Fruit fly (Drosophila melanogaster): ENCODE data around the gene CG7953.

The CG7953 gene

DNA sequence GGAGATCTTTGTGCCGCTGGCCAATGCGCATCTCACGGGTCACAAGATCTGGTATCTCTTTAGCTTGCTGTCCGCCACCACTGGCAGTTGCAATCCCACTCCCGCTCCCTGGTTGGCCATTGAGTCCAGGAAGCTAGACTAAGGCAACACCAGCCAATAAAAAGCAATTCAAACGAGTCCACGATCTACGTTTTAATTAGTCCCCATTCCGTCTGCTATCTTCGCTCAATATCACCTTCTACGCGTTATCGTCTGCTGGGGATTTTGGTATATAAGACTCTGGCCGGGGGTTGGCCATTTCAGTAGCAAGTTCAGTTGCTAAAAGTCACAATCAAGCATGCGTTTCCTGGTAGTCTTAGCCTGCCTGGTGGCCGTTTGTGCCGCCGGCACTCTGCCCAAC lies at the start of gene CG7953:
Gene CG7953 (plus strand): TSS at position 301 of the 400 bp plus-strand sequence.
- TF ChIP-seq ttk (optimal IDR thresholded peaks at IDR 0.05), result no peak
- TF ChIP-seq Sin3A (optimal IDR thresholded peaks at IDR 0.05), result no peak
- TF ChIP-seq insv (optimal IDR thresholded peaks at IDR 0.05), result no peak
- TF ChIP-seq psq (optimal IDR thresholded peaks at IDR 0.05), result no peak
- no peak for TF ChIP-seq h (optimal IDR thresholded peaks at IDR 0.05)
- no peak for TF ChIP-seq Myc (optimal IDR thresholded peaks at IDR 0.05)

DNA sequence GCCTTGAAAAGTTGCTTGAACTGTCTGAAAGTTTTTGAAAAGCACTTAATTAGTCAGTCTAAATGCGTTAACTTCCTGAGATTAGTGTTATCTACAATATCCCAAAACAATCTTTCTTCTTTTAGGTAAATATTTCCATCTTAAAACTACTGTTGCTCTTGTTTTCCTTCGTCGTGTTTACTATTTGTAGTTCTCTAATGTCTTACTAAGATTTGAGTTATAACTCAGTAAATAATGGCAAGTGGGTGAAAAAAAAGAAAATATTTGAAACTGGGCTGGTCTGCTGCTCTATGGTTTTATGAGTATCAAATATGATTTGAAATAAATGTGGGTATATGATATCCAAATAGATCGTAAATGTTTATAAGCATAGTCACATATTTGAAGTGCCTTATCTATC lies 46.6 kb upstream of the CG7953 start:
- TF ChIP-seq h (optimal IDR thresholded peaks at IDR 0.05) (no peak), ttk (optimal IDR thresholded peaks at IDR 0.05) (no peak), Sin3A (optimal IDR thresholded peaks at IDR 0.05) (no peak), psq (optimal IDR thresholded peaks at IDR 0.05) (no peak), insv (optimal IDR thresholded peaks at IDR 0.05) (no peak), Myc (optimal IDR thresholded peaks at IDR 0.05) (no peak)

DNA sequence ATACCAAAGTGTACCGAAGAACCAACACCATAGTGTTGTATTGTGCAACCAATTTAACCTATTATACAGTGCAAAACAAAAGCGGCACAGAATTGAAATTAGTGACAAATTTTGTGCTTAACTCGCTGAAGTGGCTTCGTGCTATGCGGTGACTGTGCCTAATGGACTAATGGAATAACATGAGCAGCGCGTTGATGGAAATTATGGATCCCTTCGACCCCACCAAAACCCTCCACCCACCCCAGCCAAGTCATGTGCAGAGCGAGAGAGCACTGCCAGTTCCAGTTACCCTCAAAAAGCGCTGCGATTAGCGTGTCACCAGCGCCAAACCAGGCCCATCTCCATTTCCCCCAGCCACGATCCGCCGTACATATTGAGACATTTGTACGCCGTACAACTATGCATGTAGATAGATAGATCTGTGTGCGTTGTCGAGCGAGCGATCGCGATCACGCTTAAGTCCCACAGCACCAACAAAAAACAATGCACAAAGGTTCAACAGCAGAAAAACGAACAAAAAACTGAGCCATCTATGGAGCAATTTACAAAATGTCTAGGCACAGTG lies 45.6 kb upstream of the CG7953 start:
- TF ChIP-seq insv (optimal IDR thresholded peaks at IDR 0.05), result no peak
- no peak for TF ChIP-seq Myc (optimal IDR thresholded peaks at IDR 0.05)
- TF ChIP-seq h (optimal IDR thresholded peaks at IDR 0.05), result no peak
- TF ChIP-seq Sin3A (optimal IDR thresholded peaks at IDR 0.05), result no peak
- no peak for TF ChIP-seq psq (optimal IDR thresholded peaks at IDR 0.05)
- no peak for TF ChIP-seq ttk (optimal IDR thresholded peaks at IDR 0.05)

DNA sequence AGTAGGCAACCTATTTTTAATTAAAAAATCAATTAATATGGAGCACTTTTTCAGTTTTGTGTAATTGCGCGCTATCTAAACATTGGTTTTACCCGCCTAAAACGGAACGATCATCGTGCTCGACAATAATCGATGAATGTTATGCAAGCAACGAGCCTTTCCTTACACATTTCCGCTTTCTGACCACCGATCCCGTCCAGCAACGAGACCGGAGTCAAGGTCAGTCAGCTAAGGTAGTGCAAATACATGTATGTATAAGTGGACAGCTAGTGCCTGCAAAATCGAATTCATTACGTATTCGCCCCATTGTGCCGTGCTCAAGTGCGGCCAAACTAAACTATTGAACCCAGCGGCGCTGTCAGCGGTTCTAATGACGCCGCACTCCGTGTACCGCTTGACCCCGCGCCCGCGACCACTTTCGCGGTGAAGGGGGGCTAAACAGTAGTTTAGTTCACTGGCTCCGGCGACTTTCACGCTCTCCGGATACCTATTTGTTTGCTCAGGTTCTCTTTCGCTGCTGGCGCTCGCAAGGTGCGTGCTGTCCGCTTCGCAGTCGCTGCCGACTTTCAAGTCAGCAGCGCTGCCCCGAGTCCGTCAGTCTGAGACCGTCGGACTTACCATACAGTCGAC lies 44.6 kb upstream of the CG7953 start, which contains the start of gene CAH1:
Gene CAH1 (plus strand): TSS at position 595 of the 630 bp plus-strand sequence.
- TF ChIP-seq h (optimal IDR thresholded peaks at IDR 0.05), result no peak
- TF ChIP-seq Myc (optimal IDR thresholded peaks at IDR 0.05), result no peak
- no peak for TF ChIP-seq ttk (optimal IDR thresholded peaks at IDR 0.05)
- no peak for TF ChIP-seq psq (optimal IDR thresholded peaks at IDR 0.05)
- no peak for TF ChIP-seq Sin3A (optimal IDR thresholded peaks at IDR 0.05)
- no peak for TF ChIP-seq insv (optimal IDR thresholded peaks at IDR 0.05)

DNA sequence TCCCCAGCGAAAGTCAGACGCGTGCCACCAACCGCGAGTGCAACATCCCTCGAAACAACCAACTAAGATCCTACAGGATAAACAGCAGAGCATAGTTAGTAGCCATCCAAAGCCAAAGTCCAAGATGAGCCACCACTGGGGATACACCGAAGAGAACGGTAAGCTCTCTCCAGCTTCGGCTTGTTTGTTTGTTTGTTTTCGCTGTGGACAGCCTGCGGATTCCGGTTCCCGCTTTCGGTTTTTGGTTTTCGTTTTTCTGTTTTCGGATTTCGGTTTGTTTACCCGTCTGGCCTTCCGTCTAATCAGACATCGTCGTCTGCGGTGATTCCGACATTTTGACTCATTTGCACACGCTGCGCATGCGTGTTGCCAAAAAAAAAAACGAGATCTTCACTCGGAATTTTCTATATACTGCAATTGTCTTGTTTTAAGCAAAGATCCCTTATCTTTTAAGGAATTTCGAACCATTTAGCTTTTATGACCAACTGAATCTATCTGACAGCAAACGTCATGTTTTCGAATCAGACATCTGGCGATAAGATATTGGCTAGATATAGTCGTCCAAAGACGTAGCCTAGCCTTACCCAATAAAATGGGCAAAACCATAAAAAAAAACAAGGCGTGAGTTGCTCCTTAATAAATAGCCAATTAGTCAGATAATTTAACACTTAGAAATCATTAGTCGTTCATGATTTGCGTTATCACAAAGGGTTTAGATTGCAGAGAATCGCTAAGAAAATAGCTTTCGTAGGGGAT lies 43.7 kb upstream of the CG7953 start:
- TF ChIP-seq ttk (optimal IDR thresholded peaks at IDR 0.05), result no peak

DNA sequence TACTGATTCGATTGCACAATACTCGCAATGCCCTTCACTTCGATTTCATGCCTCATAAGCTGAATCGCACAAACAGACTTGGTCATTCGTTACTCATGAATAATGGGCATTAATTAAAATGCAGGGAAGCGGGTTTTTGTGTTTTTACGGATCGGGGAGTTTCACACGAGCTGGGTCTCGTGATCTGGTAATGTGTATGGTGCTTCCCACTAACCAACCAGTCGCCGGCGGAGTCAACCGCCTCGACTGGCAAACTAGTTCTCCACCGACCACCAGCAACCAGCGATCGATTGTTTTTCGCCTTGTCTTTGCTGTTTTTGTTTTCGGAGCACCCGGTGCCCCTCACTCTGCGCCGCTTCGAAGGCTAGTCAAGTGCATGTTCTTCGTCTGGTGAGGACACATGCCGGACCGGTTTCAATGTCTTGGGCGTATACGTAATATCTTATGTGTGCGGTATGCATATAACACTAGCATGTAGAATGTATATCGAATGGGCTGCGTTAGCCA lies 43.1 kb upstream of the CG7953 start:
- no peak for TF ChIP-seq insv (optimal IDR thresholded peaks at IDR 0.05)
- TF ChIP-seq psq (optimal IDR thresholded peaks at IDR 0.05), result no peak
- TF ChIP-seq h (optimal IDR thresholded peaks at IDR 0.05), result no peak

DNA sequence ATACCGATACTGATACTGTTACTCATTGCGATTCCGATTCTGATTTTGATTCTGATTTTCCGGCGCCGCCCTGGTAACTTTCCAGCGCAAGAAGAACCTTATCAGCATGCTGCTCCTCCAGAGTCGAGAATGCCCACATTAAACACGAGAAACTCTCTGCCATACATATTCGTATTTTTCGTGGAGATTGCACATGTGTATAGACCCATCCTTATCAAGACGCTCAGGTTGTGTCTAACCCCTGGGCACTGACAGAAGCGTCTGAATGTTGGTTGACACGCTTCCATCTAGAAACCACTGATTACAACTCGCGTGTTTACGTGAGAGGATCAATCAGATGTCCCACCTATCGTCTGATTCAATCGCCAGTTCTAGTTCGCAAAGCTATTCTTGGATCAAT lies 42.6 kb upstream of the CG7953 start:
- TF ChIP-seq insv (optimal IDR thresholded peaks at IDR 0.05) (no peak), Sin3A (optimal IDR thresholded peaks at IDR 0.05) (no peak), h (optimal IDR thresholded peaks at IDR 0.05) (no peak), Myc (optimal IDR thresholded peaks at IDR 0.05) (no peak), psq (optimal IDR thresholded peaks at IDR 0.05) (no peak), ttk (optimal IDR thresholded peaks at IDR 0.05) (no peak)

DNA sequence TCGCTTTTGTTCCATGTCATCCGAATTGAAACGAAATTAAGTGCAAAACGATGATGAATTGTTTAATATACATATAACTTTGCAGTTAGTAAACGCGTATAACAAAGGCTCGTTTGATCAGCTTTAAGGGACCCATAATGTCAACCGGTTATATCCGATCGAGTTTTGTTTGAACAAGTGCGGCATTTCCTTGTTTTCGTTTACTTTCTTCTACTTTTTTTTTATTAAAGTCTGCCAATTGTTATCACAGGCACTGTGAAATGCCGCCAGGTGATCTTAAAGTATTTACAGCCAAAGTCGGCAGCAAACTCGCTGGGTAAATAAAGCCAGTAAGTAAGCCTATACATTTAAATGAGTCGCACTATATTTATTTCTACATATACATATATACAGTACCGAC lies 40.6 kb upstream of the CG7953 start:
- TF ChIP-seq Myc (optimal IDR thresholded peaks at IDR 0.05) (no peak), psq (optimal IDR thresholded peaks at IDR 0.05) (no peak), h (optimal IDR thresholded peaks at IDR 0.05) (no peak), ttk (optimal IDR thresholded peaks at IDR 0.05) (no peak), insv (optimal IDR thresholded peaks at IDR 0.05) (no peak), Sin3A (optimal IDR thresholded peaks at IDR 0.05) (no peak)

DNA sequence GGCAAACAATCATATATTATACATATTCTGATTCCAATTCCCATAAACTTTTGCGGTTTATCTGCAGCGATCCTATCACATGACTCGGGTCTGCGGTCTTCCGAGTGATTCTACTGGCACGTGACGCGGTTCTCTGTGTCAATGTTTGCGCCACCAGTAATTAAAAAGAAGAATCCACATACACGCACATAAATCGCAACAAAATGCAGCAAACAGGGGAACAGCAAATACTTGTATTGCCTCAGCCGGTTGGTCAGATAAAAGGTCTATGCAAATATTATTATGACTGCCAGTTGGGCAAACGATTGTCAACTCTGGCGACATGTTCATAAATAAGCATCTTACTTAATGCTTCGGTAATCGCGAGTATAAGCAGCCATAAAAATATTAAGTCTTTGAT lies 39.8 kb upstream of the CG7953 start:
- TF ChIP-seq ttk (optimal IDR thresholded peaks at IDR 0.05) (no peak), h (optimal IDR thresholded peaks at IDR 0.05) (no peak)

DNA sequence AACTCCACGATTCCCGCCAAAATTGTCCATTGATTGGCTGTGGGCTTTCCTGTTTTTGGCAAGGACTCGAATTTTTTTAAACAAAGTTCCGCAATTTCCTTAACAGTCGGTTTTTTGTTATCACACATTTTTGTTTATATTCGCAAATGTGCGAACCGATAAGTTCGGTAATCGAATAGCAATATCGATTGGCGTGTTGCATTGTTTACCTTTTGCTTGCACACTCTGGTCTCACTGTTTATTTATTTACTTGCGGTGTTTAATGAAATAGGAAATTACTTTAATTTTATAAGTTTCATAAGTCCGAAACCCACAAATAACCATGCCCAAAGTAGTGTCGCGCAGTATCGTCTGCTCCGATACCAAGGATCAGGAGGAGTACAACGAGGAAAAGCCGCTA lies 36.4 kb upstream of the CG7953 start, which contains the start of the genes Adat1 and CG16865:
Gene Adat1 (minus strand): TSS at position 152 of the 400 bp plus-strand sequence.
Gene CG16865 (plus strand): TSS at position 200 of the 400 bp plus-strand sequence.
- no peak for TF ChIP-seq Myc (optimal IDR thresholded peaks at IDR 0.05)
- TF ChIP-seq ttk (optimal IDR thresholded peaks at IDR 0.05), result no peak
- TF ChIP-seq h (optimal IDR thresholded peaks at IDR 0.05), result no peak
- TF ChIP-seq Sin3A (optimal IDR thresholded peaks at IDR 0.05), result no peak
- no peak for TF ChIP-seq insv (optimal IDR thresholded peaks at IDR 0.05)
- TF ChIP-seq psq (optimal IDR thresholded peaks at IDR 0.05), result no peak

DNA sequence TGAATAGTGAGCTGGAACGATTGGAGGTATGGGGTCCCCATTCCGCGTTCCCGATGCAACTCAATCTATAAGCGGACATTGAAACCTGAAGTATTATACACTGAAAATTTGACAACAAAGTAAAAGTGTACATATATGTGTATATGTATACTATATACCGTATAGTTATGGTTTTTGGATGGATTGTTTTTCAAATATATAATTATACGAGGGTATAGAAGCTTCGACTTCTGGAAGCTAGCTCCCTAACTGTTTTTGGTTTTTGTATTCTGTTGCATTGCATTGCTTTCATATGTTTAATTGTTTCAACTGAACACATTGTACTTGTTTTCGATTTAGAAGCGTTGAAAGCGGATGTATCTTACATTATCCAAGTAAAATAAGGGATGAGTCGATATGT lies 34.6 kb upstream of the CG7953 start, which contains the start of gene CG16888:
Gene CG16888 (minus strand): TSS at position 101 of the 400 bp plus-strand sequence.
- TF ChIP-seq insv (optimal IDR thresholded peaks at IDR 0.05) (no peak), psq (optimal IDR thresholded peaks at IDR 0.05) (no peak), Sin3A (optimal IDR thresholded peaks at IDR 0.05) (no peak), h (optimal IDR thresholded peaks at IDR 0.05) (no peak), ttk (optimal IDR thresholded peaks at IDR 0.05) (no peak), Myc (optimal IDR thresholded peaks at IDR 0.05) (no peak)

DNA sequence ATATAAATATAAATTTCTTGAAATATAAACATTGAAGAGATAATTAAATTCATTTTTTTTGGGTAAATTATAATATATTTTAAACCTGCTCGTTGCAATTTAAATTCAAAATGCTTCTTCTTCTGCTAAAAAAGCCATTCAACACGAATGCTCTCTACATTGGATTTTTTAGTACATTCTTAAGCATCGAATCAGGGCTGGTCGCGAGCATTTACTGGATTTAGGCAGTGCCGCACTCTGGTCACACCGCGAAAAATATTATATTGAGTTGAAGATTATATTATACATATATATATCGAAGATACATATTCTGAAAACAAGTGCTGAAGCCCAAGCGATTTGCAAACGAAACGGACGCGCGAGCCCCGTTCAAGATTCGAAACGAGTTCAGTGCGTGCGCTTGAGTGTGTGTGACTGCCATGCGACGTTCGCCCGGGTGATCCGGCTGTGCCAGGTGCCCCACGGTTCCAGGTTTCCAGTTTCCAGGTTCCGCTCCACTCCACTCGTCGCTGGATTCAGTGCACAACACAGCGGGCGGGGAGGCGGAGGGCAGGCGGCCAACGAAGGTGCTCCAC lies 34.0 kb upstream of the CG7953 start, which contains the start of gene Sos:
Gene Sos (plus strand): TSS at position 213 of the 575 bp plus-strand sequence.
- TF ChIP-seq Sin3A (optimal IDR thresholded peaks at IDR 0.05) (no peak), ttk (optimal IDR thresholded peaks at IDR 0.05) (no peak)
